Worm (Caenorhabditis elegans): Measurements from ENCODE around the gene C43G2.3.

DNA sequence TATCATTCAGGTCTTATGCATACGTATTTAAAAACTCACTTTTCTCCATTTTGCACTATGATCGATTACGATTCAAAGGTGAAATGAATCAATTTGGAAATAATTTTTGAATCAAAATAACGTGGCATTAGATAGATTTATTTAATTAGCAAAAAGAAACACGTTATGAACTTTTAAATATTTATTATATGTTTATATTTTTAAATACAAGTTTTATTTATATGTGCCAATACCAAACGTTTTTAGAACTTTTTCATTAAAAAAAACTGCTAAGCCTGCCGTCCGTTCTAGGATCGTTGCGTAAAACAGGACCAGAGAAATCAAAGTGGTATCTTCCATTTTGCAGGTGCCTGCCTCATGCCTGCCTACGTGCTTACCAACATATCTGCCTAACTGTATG is 19.3 kb downstream of the C43G2.3 start, which contains the start of gene F38A5.6:
- TF ChIP-seq ztf-4 (tag; optimal IDR thresholded peaks at IDR 0.05) = no peak
- no peak for TF ChIP-seq R02D3.7 (tag; optimal IDR thresholded peaks at IDR 0.05)
- no peak for TF ChIP-seq tbx-2 (tag; optimal IDR thresholded peaks at IDR 0.05)
- no peak for TF ChIP-seq sea-2 (GFP tag; optimal IDR thresholded peaks at IDR 0.05)
- TF ChIP-seq elt-3 (tag; optimal IDR thresholded peaks at IDR 0.05) = no peak
- TF ChIP-seq nfya-1 (tag; optimal IDR thresholded peaks at IDR 0.05; ENCODE audit: insufficient read depth) = no peak
- no peak for TF ChIP-seq ceh-82 (tag; optimal IDR thresholded peaks at IDR 0.05)
- no peak for TF ChIP-seq ama-1 (optimal IDR thresholded peaks at IDR 0.05)
- TF ChIP-seq elt-1 (tag; optimal IDR thresholded peaks at IDR 0.05) = no peak
- no peak for TF ChIP-seq elt-2 (tag; optimal IDR thresholded peaks at IDR 0.05)
- TF ChIP-seq nhr-23 (tag; optimal IDR thresholded peaks at IDR 0.05) = no peak

Data from whole organism, L3 larva.